Worm (Caenorhabditis elegans) whole organism, L2 larva: ENCODE measurements around the gene let-60.

Experiments used
- C34F6.9 ChIP-seq: fragments of 150-350 bp; optimal IDR thresholded peaks from 2 replicates; lab custom pipeline; 2014; ENCODE audit warnings: missing biosample characterization, missing genetic modification characterization
- Y55F3AM.14 ChIP-seq: fragments of 200-800 bp; sonication (Bioruptor generic); optimal IDR thresholded peaks from 2 replicates; lab custom pipeline; 2018; ENCODE audit warnings: mild to moderate bottlenecking, missing genetic modification characterization, missing compliant biosample characterization
- aly-2 ChIP-seq: fragments of 150-350 bp; optimal IDR thresholded peaks from 2 replicates; lab custom pipeline; 2014; ENCODE audit warnings: missing biosample characterization, missing genetic modification characterization
- ama-1 ChIP-seq: fragments of 150-350 bp; optimal IDR thresholded peaks from 2 replicates; lab custom pipeline; 2018; ENCODE audit warnings: inconsistent platforms
- ceh-16 ChIP-seq: fragments of 150-350 bp; optimal IDR thresholded peaks from 2 replicates; lab custom pipeline; 2014; ENCODE audit warnings: missing biosample characterization, missing genetic modification characterization
- crh-2 ChIP-seq: sonication (generic microtip); optimal IDR thresholded peaks from 2 replicates; lab custom pipeline; 2017; ENCODE audit warnings: missing biosample characterization, missing genetic modification characterization
- dmd-4 ChIP-seq: sonication (generic microtip); optimal IDR thresholded peaks from 2 replicates; lab custom pipeline; 2017; ENCODE audit warnings: missing biosample characterization, missing genetic modification characterization
- elt-3 ChIP-seq: sonication (generic microtip); optimal IDR thresholded peaks from 2 replicates; lab custom pipeline; 2017; ENCODE audit warnings: missing biosample characterization, missing genetic modification characterization
- fos-1 ChIP-seq: fragments of 150-350 bp; optimal IDR thresholded peaks from 2 replicates; lab custom pipeline; 2014; ENCODE audit warnings: missing biosample characterization, missing genetic modification characterization
- gmeb-1 ChIP-seq: fragments of 150-350 bp; optimal IDR thresholded peaks from 2 replicates; lab custom pipeline; 2014; ENCODE audit warnings: missing biosample characterization, missing genetic modification characterization
- lin-11 ChIP-seq: fragments of 150-350 bp; sonication (generic microtip); optimal IDR thresholded peaks from 2 replicates; lab custom pipeline; 2014; ENCODE audit warnings: missing biosample characterization, missing genetic modification characterization, inconsistent platforms, mixed read lengths
- lin-13 ChIP-seq: fragments of 150-350 bp; optimal IDR thresholded peaks from 2 replicates; lab custom pipeline; 2014; ENCODE audit warnings: missing biosample characterization, missing genetic modification reagents, missing genetic modification characterization
- lin-39 ChIP-seq: fragments of 150-350 bp; optimal IDR thresholded peaks from 2 replicates; lab custom pipeline; 2014; ENCODE audit warnings: missing biosample characterization, missing genetic modification reagents, missing genetic modification characterization
- lsy-2 ChIP-seq, 2 experiments: fragments of 150-350 bp in 1 of 2; sonication (generic microtip) in 1 of 2; optimal IDR thresholded peaks; 2 replicates each; lab custom pipeline; 2014 to 2017; ENCODE audit warnings: missing biosample characterization in 2 of 2, missing genetic modification characterization in 2 of 2
- mab-5 ChIP-seq: fragments of 150-350 bp; optimal IDR thresholded peaks from 2 replicates; lab custom pipeline; 2014; ENCODE audit warnings: missing biosample characterization, missing genetic modification characterization
- mbf-1 ChIP-seq: sonication (generic microtip); optimal IDR thresholded peaks from 2 replicates; lab custom pipeline; 2017; ENCODE audit warnings: missing biosample characterization, missing genetic modification characterization
- mdl-1 ChIP-seq, 2 experiments: fragments of 150-350 bp in 1 of 2; sonication (generic microtip) in 1 of 2; optimal IDR thresholded peaks; 2 replicates each; lab custom pipeline; 2017; ENCODE audit warnings: missing biosample characterization in 2 of 2, missing genetic modification characterization in 2 of 2
- nhr-10 ChIP-seq: sonication (generic microtip); optimal IDR thresholded peaks from 2 replicates; lab custom pipeline; 2017; ENCODE audit warnings: missing biosample characterization, missing genetic modification characterization
- nhr-11 ChIP-seq: fragments of 150-350 bp; optimal IDR thresholded peaks from 2 replicates; lab custom pipeline; 2014; ENCODE audit warnings: missing biosample characterization, missing genetic modification characterization
- nhr-12 ChIP-seq: fragments of 150-350 bp; optimal IDR thresholded peaks from 2 replicates; lab custom pipeline; 2014; ENCODE audit warnings: missing biosample characterization, missing genetic modification characterization
- nhr-129 ChIP-seq: fragments of 150-350 bp; optimal IDR thresholded peaks from 2 replicates; lab custom pipeline; 2014; ENCODE audit warnings: missing biosample characterization, missing genetic modification characterization
- nhr-21 ChIP-seq: fragments of 150-350 bp; optimal IDR thresholded peaks from 2 replicates; lab custom pipeline; 2014; ENCODE audit warnings: missing biosample characterization, missing genetic modification characterization
- nhr-23 ChIP-seq: fragments of 150-350 bp; optimal IDR thresholded peaks from 2 replicates; lab custom pipeline; 2014; ENCODE audit warnings: missing biosample characterization, missing genetic modification reagents, missing genetic modification characterization
- nhr-25 ChIP-seq: fragments of 150-350 bp; sonication (generic microtip); optimal IDR thresholded peaks from 3 replicates; lab custom pipeline; 2014; ENCODE audit warnings: missing biosample characterization, missing genetic modification characterization
- peb-1 ChIP-seq: fragments of 150-350 bp; optimal IDR thresholded peaks from 2 replicates; lab custom pipeline; 2014; ENCODE audit warnings: missing biosample characterization, missing genetic modification characterization
- sem-4 ChIP-seq: fragments of 150-350 bp; optimal IDR thresholded peaks from 2 replicates; lab custom pipeline; 2014; ENCODE audit warnings: missing biosample characterization, missing genetic modification reagents, missing genetic modification characterization
- sma-9 ChIP-seq, 2 experiments: fragments of 150-350 bp in 1 of 2; sonication (generic microtip) in 1 of 2; optimal IDR thresholded peaks; 2 replicates each; lab custom pipeline; 2014 to 2016; ENCODE audit warnings: missing genetic modification characterization in 2 of 2, mild to moderate bottlenecking in 1 of 2, missing biosample characterization in 1 of 2, missing compliant biosample characterization in 1 of 2, missing genetic modification reagents in 1 of 2, moderate library complexity in 1 of 2
- snpc-4 ChIP-seq: fragments of 150-350 bp; optimal IDR thresholded peaks from 2 replicates; lab custom pipeline; 2014; ENCODE audit warnings: missing biosample characterization, missing genetic modification characterization
- unc-39 ChIP-seq: fragments of 150-350 bp; optimal IDR thresholded peaks from 2 replicates; lab custom pipeline; 2014; ENCODE audit warnings: missing biosample characterization, missing genetic modification characterization
- unc-55 ChIP-seq: fragments of 150-350 bp; sonication (generic microtip); optimal IDR thresholded peaks from 3 replicates; lab custom pipeline; 2014; ENCODE audit warnings: missing biosample characterization, missing genetic modification reagents, missing genetic modification characterization
- zag-1 ChIP-seq: fragments of 150-350 bp; optimal IDR thresholded peaks from 2 replicates; lab custom pipeline; 2014; ENCODE audit warnings: missing biosample characterization, missing genetic modification characterization
- ztf-1 ChIP-seq: fragments of 200-800 bp; sonication (Bioruptor generic); conservative IDR thresholded peaks from 2 replicates; pipeline ENCODE4 v1.3.6; 2022; ENCODE audit warnings: missing genetic modification characterization, missing compliant biosample characterization
- ztf-11 ChIP-seq: sonication (generic microtip); optimal IDR thresholded peaks from 2 replicates; lab custom pipeline; 2017; ENCODE audit warnings: missing biosample characterization, missing genetic modification characterization
- ztf-4 ChIP-seq: fragments of 150-350 bp; optimal IDR thresholded peaks from 2 replicates; lab custom pipeline; 2014; ENCODE audit warnings: missing biosample characterization, missing genetic modification characterization

The let-60 gene

DNA sequence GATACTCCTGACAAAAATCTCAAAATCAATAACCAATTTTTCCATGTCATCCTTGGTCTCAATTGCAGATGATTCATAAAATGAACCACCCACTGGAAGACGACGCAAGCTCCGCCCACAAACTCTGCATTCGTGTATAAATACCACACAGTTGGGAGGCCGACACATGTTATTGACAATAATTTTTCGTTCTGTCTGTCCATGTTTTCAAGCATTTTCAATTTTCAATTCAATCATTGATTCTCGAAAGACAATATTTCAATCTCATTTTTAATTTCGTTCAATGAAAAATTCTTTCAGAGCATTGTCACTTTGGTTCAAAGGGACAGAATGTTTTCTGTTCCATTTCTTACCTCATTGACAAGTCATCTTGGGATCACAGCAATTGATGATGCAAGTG, 14.8 kb downstream of the let-60 start, which contains the start of gene inx-9:
TSS of gene inx-9 (plus strand) at position 301 of the 400 bp plus-strand sequence.
- TF ChIP-seq gmeb-1 (tag; lab: Kevin White, UChicago) (no peak), lin-39 (no peak), nhr-25 (no peak), Y55F3AM.14 (no peak), mbf-1 (tag; lab: Kevin White, UChicago) (no peak), nhr-11 (tag; lab: Kevin White, UChicago) (no peak), nhr-23 (tag; lab: Kevin White, UChicago) (no peak), crh-2 (tag; lab: Kevin White, UChicago) (no peak), C34F6.9 (tag; lab: Kevin White, UChicago) (no peak), snpc-4 (no peak), sma-9 (GFP tag; optimal IDR thresholded peaks at IDR 0.05; lab: Kevin White, UChicago) (no peak), sma-9 (tag; optimal IDR thresholded peaks at IDR 0.05; lab: Kevin White, UChicago) (no peak), mab-5 (tag; lab: Kevin White, UChicago) (no peak), zag-1 (no peak), ceh-16 (no peak), aly-2 (no peak), peb-1 (tag; lab: Kevin White, UChicago) (no peak), dmd-4 (tag; lab: Kevin White, UChicago) (no peak)

DNA sequence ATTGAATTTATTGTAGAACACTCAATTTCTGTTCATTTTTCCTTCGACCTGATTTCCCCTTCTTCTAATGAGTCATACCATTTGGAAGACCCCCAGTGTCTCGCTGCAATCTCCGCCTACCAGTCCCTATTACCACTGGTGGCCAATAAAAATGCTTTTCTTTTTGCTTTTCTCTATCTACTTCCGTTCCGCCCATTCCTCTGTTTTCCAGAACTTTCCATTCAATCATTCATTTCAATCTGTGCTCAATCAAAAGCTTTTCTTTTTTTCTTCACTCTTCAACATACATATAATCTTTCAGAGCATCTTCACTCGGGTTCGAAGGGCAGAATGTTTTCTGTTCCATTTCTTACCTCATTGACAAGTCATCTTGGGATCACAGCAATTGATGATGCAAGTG, 17.3 kb downstream of the let-60 start, which contains the start of gene inx-8:
TSS of gene inx-8 (plus strand) at position 301 of the 400 bp plus-strand sequence.
- TF ChIP-seq aly-2 = no peak

DNA sequence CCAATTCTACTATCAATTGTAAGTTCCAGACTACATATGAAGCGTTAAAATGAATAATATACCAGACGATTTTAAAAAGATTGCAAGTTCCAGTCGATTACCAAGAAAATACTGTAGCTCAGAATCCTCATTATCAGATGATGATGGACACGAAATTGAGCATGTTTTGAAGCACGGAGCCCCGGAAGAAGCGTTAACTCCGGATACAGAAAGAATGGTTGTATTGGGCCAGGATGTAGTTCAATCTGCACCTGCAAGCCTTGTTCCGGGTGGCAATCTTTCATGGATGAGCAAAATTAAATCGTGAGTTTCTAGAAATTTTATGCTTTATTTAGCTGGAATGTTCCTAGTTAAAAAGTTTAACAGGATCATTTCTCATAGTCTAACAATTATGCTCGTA, 22.9 kb downstream of the let-60 start, which contains the start of gene atg-4.2:
TSS of gene atg-4.2 (plus strand) at position 24 of the 400 bp plus-strand sequence.
- TF ChIP-seq crh-2 (tag; lab: Kevin White, UChicago) (no peak), lin-39 (no peak), nhr-25 (no peak), ztf-1 (no peak), sem-4 (tag; lab: Kevin White, UChicago) (no peak), gmeb-1 (tag; lab: Kevin White, UChicago) (no peak), nhr-12 (no peak), ama-1 (lab: Kevin White, UChicago) (no peak), nhr-10 (no peak), ztf-11 (tag; lab: Kevin White, UChicago) (no peak)

DNA sequence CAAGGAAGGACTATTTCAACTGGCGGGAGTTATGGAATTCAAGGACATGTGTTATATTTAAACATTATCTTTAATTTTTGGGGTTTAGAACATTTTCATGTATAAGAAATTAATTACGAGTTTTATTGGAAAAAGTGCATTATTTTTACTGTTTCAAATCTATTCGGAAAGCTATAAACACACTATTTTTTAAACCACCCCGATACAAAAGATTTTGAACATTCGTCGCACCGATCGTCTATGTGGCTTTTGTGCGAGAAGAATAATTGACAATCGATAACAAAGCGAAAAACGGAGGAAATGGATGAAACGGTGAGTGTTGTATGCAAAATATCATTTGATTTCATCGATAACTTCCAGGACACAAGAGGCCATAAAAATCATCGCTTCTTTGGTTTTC, 25.9 kb downstream of the let-60 start, which contains the start of gene ZK809.9:
TSS of gene ZK809.9 (plus strand) at position 301 of the 400 bp plus-strand sequence.
- no peak for TF ChIP-seq lsy-2 (tag; optimal IDR thresholded peaks at IDR 0.05; lab: Kevin White, UChicago)
- TF ChIP-seq crh-2 (tag; lab: Kevin White, UChicago) = no peak
- TF ChIP-seq unc-39 = no peak
- no peak for TF ChIP-seq dmd-4 (tag; lab: Kevin White, UChicago)

DNA sequence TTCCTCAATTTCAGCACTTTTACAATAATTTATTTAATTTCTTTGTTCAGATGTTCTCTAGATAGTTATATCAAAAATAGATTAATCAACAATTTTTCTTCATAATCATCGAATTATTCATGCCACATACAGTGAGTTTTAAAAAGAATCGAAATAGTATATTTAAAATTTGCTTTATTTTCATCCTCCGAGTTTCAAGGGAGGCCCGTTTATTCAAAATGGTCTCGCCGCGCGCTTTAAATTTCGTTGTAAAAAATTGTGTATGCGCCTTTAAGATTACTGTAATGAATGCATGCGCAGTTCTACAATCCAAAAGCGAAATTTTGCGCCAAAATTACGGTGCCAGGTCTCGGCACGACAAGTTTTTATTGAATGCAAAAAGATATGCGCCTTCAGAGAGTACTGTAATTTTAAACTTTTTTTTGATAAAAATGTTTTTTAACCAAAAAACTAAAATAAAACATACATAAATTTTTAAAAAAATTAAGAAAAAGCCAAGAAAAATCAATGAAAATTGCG, 31.0 kb downstream of the let-60 start, which contains the start of gene ZK792.1:
TSS of gene ZK792.1 (plus strand) at position 51 of the 519 bp plus-strand sequence.
- no peak for TF ChIP-seq fos-1 (tag; lab: Kevin White, UChicago)
- TF ChIP-seq nhr-129 (tag; lab: Kevin White, UChicago) = no peak
- TF ChIP-seq mdl-1 (tag; optimal IDR thresholded peaks at IDR 0.05; lab: Kevin White, UChicago) = no peak
- TF ChIP-seq lin-11 (tag; lab: Kevin White, UChicago) = no peak
- no peak for TF ChIP-seq lsy-2 (tag; optimal IDR thresholded peaks at IDR 0.05; lab: Kevin White, UChicago)
- TF ChIP-seq ztf-4 (tag; lab: Kevin White, UChicago) = no peak
- TF ChIP-seq lin-13 (GFP tag; lab: Kevin White, UChicago) = no peak
- TF ChIP-seq aly-2 = no peak
- TF ChIP-seq mab-5 (tag; lab: Kevin White, UChicago) = no peak
- no peak for TF ChIP-seq nhr-21
- no peak for TF ChIP-seq unc-55 (GFP tag; lab: Kevin White, UChicago)
- no peak for TF ChIP-seq elt-3
- no peak for TF ChIP-seq ztf-1
- TF ChIP-seq ama-1 (lab: Kevin White, UChicago) = no peak
